Fruit fly (Drosophila melanogaster) whole organism, embryonic: Measurements from ENCODE around the gene CG43759.

ENCODE experiments used
- Antp ChIP-seq: fragments of 200-800 bp; sonication (Bioruptor generic); optimal IDR thresholded peaks from 3 replicates; lab custom pipeline; 2016; ENCODE audit warnings: missing biosample characterization, missing genetic modification characterization
- Atf3 ChIP-seq: fragments of 200-800 bp; sonication (Bioruptor generic); optimal IDR thresholded peaks from 3 replicates; lab custom pipeline; 2016; ENCODE audit warnings: missing biosample characterization, missing genetic modification characterization
- CG10209 ChIP-seq: fragments of 200-800 bp; sonication (Bioruptor generic); optimal IDR thresholded peaks from 3 replicates; lab custom pipeline; 2017; ENCODE audit warnings: missing biosample characterization, mild to moderate bottlenecking, missing genetic modification characterization, missing genetic modification reagents
- CG10274 ChIP-seq: fragments of 200-800 bp; sonication (Bioruptor generic); optimal IDR thresholded peaks from 3 replicates; lab custom pipeline; 2017; ENCODE audit warnings: missing biosample characterization, mild to moderate bottlenecking, missing genetic modification characterization
- CG12104 ChIP-seq: fragments of 200-800 bp; sonication (Bioruptor generic); optimal IDR thresholded peaks from 3 replicates; lab custom pipeline; 2016; ENCODE audit warnings: missing biosample characterization, missing genetic modification characterization
- CG13775 ChIP-seq: fragments of 200-800 bp; sonication (Bioruptor generic); optimal IDR thresholded peaks from 3 replicates; lab custom pipeline; 2017; ENCODE audit warnings: missing biosample characterization, mild to moderate bottlenecking, missing genetic modification characterization
- CG17328 ChIP-seq: fragments of 200-800 bp; sonication (Bioruptor generic); IDR thresholded peaks from 2 replicates; pipeline ENCODE4 v1.3.6; 2022; ENCODE audit warnings: missing biosample characterization, missing genetic modification characterization
- CG17361 ChIP-seq: fragments of 200-800 bp; sonication (Bioruptor generic); IDR thresholded peaks from 3 replicates; pipeline ENCODE4 v1.3.6; 2022; ENCODE audit warnings: missing biosample characterization, missing genetic modification characterization
- CG17385 ChIP-seq: fragments of 200-800 bp; sonication (Bioruptor generic); optimal IDR thresholded peaks from 3 replicates; lab custom pipeline; 2018; ENCODE audit warnings: missing biosample characterization, mild to moderate bottlenecking, missing genetic modification characterization
- CG18262 ChIP-seq: fragments of 200-800 bp; optimal IDR thresholded peaks from 3 replicates; lab custom pipeline; 2019; ENCODE audit warnings: missing biosample characterization, mild to moderate bottlenecking, missing genetic modification characterization, moderate library complexity
- CG2678 ChIP-seq: fragments of 200-800 bp; sonication (Bioruptor generic); optimal IDR thresholded peaks from 3 replicates; lab custom pipeline; 2019; ENCODE audit warnings: missing biosample characterization, mild to moderate bottlenecking, missing genetic modification characterization, moderate library complexity
- CG2712 ChIP-seq: fragments of 200-800 bp; optimal IDR thresholded peaks from 3 replicates; lab custom pipeline; 2019; ENCODE audit warnings: missing biosample characterization, mild to moderate bottlenecking, missing genetic modification characterization, moderate library complexity
- CG30403 ChIP-seq: fragments of 200-800 bp; sonication (Bioruptor generic); optimal IDR thresholded peaks from 3 replicates; lab custom pipeline; 2016; ENCODE audit warnings: missing biosample characterization, missing genetic modification characterization
- CG32532 ChIP-seq: fragments of 200-800 bp; sonication (Bioruptor generic); IDR thresholded peaks from 2 replicates; pipeline ENCODE4 v1.3.6; 2022; ENCODE audit warnings: missing biosample characterization, missing genetic modification characterization
- CG34376 ChIP-seq: fragments of 200-800 bp; sonication (Bioruptor generic); optimal IDR thresholded peaks from 2 replicates; lab custom pipeline; 2018; ENCODE audit warnings: missing biosample characterization, mild to moderate bottlenecking, missing genetic modification characterization
- CG3995 ChIP-seq: fragments of 200-800 bp; sonication (Bioruptor generic); optimal IDR thresholded peaks from 3 replicates; lab custom pipeline; 2016; ENCODE audit warnings: missing biosample characterization, missing genetic modification characterization
- CG4854 ChIP-seq: fragments of 200-800 bp; sonication (Bioruptor generic); optimal IDR thresholded peaks from 2 replicates; lab custom pipeline; 2016; ENCODE audit warnings: missing biosample characterization, missing genetic modification characterization, inconsistent platforms
- CG6175 ChIP-seq: fragments of 200-800 bp; sonication (Bioruptor generic); IDR thresholded peaks from 3 replicates; pipeline ENCODE4 v1.3.6; 2022; ENCODE audit warnings: missing biosample characterization, missing genetic modification characterization
- CG6765 ChIP-seq: fragments of 200-800 bp; sonication (Bioruptor generic); optimal IDR thresholded peaks from 3 replicates; lab custom pipeline; 2017; ENCODE audit warnings: missing biosample characterization, mild to moderate bottlenecking, missing genetic modification characterization
- CG7786 ChIP-seq: fragments of 200-800 bp; sonication (Bioruptor generic); optimal IDR thresholded peaks from 2 replicates; lab custom pipeline; 2016; ENCODE audit warnings: missing biosample characterization, missing genetic modification characterization
- CG9727 ChIP-seq: fragments of 200-800 bp; sonication (Bioruptor generic); optimal IDR thresholded peaks from 3 replicates; lab custom pipeline; 2017; ENCODE audit warnings: missing biosample characterization, mild to moderate bottlenecking, missing genetic modification characterization
- CG9932 ChIP-seq: fragments of 200-800 bp; sonication (Bioruptor generic); IDR thresholded peaks from 2 replicates; pipeline ENCODE4 v1.3.6; 2022; ENCODE audit warnings: missing biosample characterization, missing genetic modification characterization
- E2f2 ChIP-seq: fragments of 200-800 bp; sonication (Bioruptor generic); IDR thresholded peaks from 2 replicates; pipeline ENCODE4 v1.3.6; 2022; ENCODE audit warnings: missing biosample characterization, missing genetic modification characterization
- ERR ChIP-seq: fragments of 200-800 bp; sonication (Bioruptor generic); optimal IDR thresholded peaks from 2 replicates; lab custom pipeline; 2016; ENCODE audit warnings: missing biosample characterization, missing genetic modification characterization
- GATAe ChIP-seq: fragments of 200-800 bp; sonication (Bioruptor generic); conservative IDR thresholded peaks from 2 replicates; pipeline ENCODE4 v1.3.6; 2022; ENCODE audit warnings: missing biosample characterization, missing genetic modification characterization
- HHEX ChIP-seq: fragments of 200-800 bp; sonication (Bioruptor generic); optimal IDR thresholded peaks from 3 replicates; lab custom pipeline; 2017; ENCODE audit warnings: missing biosample characterization, mild to moderate bottlenecking, missing genetic modification characterization, missing genetic modification reagents
- Rfx ChIP-seq: fragments of 200-800 bp; sonication (Bioruptor generic); IDR thresholded peaks from 2 replicates; pipeline ENCODE4 v1.3.6; 2022; ENCODE audit warnings: missing biosample characterization, missing genetic modification characterization
- Xbp1 ChIP-seq: fragments of 200-800 bp; sonication (Bioruptor generic); optimal IDR thresholded peaks from 3 replicates; lab custom pipeline; 2016; ENCODE audit warnings: missing biosample characterization, mild to moderate bottlenecking, missing genetic modification characterization
- bbx ChIP-seq: fragments of 200-800 bp; sonication (Bioruptor generic); IDR thresholded peaks from 2 replicates; pipeline ENCODE4 v1.3.6; 2022; ENCODE audit warnings: missing biosample characterization, missing genetic modification characterization; ENCODE audit not compliant: partially characterized antibody
- caup ChIP-seq: fragments of 200-800 bp; sonication (Bioruptor generic); optimal IDR thresholded peaks from 3 replicates; lab custom pipeline; 2017; ENCODE audit warnings: missing biosample characterization, mild to moderate bottlenecking, missing genetic modification characterization, moderate library complexity; ENCODE audit not compliant: severe bottlenecking
- dmrt99B ChIP-seq: fragments of 200-800 bp; sonication (Bioruptor generic); optimal IDR thresholded peaks from 2 replicates; lab custom pipeline; 2018; ENCODE audit warnings: missing biosample characterization, mild to moderate bottlenecking, missing genetic modification characterization, moderate library complexity
- dpn ChIP-seq, 2 experiments: fragments of 200-800 bp; sonication (Bioruptor generic); optimal IDR thresholded peaks; 3 replicates each; lab custom pipeline; 2016; ENCODE audit warnings: missing biosample characterization in 2 of 2, missing genetic modification characterization in 2 of 2
- esg ChIP-seq: fragments of 200-800 bp; sonication (Bioruptor generic); conservative IDR thresholded peaks from 2 replicates; pipeline ENCODE4 v1.3.6; 2022; ENCODE audit warnings: missing biosample characterization, missing genetic modification characterization
- grau ChIP-seq: fragments of 200-800 bp; optimal IDR thresholded peaks from 3 replicates; lab custom pipeline; 2019; ENCODE audit warnings: missing biosample characterization, mild to moderate bottlenecking, missing genetic modification characterization, moderate library complexity
- hbn ChIP-seq: fragments of 200-800 bp; sonication (Bioruptor generic); IDR thresholded peaks from 2 replicates; pipeline ENCODE4 v1.3.6; 2022; ENCODE audit warnings: missing biosample characterization, missing genetic modification characterization; ENCODE audit not compliant: partially characterized antibody
- ind ChIP-seq: fragments of 200-800 bp; sonication (Bioruptor generic); optimal IDR thresholded peaks from 3 replicates; lab custom pipeline; 2016; ENCODE audit warnings: missing biosample characterization, missing genetic modification characterization
- jumu ChIP-seq: fragments of 200-800 bp; sonication (Bioruptor generic); optimal IDR thresholded peaks from 3 replicates; lab custom pipeline; 2016; ENCODE audit warnings: missing biosample characterization, missing genetic modification characterization
- mam ChIP-seq: fragments of 200-800 bp; sonication (Bioruptor generic); optimal IDR thresholded peaks from 3 replicates; lab custom pipeline; 2016; ENCODE audit warnings: missing biosample characterization, missing genetic modification characterization
- nerfin-1 ChIP-seq: fragments of 200-800 bp; sonication (Bioruptor generic); optimal IDR thresholded peaks from 3 replicates; lab custom pipeline; 2019; ENCODE audit warnings: missing biosample characterization, mild to moderate bottlenecking, missing genetic modification characterization, moderate library complexity
- nmo ChIP-seq: fragments of 200-800 bp; sonication (Bioruptor generic); optimal IDR thresholded peaks from 2 replicates; lab custom pipeline; 2018; ENCODE audit warnings: missing biosample characterization, mild to moderate bottlenecking, missing genetic modification characterization, moderate library complexity
- pb ChIP-seq: fragments of 200-800 bp; sonication (Bioruptor generic); optimal IDR thresholded peaks from 3 replicates; lab custom pipeline; 2016; ENCODE audit warnings: missing biosample characterization, missing genetic modification characterization
- pnt ChIP-seq: fragments of 200-800 bp; sonication (Bioruptor generic); optimal IDR thresholded peaks from 3 replicates; lab custom pipeline; 2016; ENCODE audit warnings: missing biosample characterization, missing genetic modification characterization
- pum ChIP-seq: fragments of 200-800 bp; sonication (Bioruptor generic); optimal IDR thresholded peaks from 2 replicates; lab custom pipeline; 2016; ENCODE audit warnings: missing biosample characterization, missing genetic modification characterization
- row ChIP-seq: fragments of 200-800 bp; sonication (Bioruptor generic); IDR thresholded peaks from 3 replicates; pipeline ENCODE4 v1.3.6; 2022; ENCODE audit warnings: missing biosample characterization, missing genetic modification characterization
- sob ChIP-seq: fragments of 200-800 bp; sonication (Bioruptor generic); IDR thresholded peaks from 2 replicates; pipeline ENCODE4 v1.3.6; 2022; ENCODE audit warnings: missing biosample characterization, missing genetic modification characterization
- sqz ChIP-seq: fragments of 200-800 bp; sonication (Bioruptor generic); optimal IDR thresholded peaks from 3 replicates; lab custom pipeline; 2018; ENCODE audit warnings: missing biosample characterization, mild to moderate bottlenecking, missing genetic modification characterization
- sr ChIP-seq: fragments of 200-800 bp; sonication (Bioruptor generic); IDR thresholded peaks from 3 replicates; pipeline ENCODE4 v1.3.6; 2022; ENCODE audit warnings: missing biosample characterization, missing genetic modification characterization
- twi ChIP-seq: fragments of 200-800 bp; optimal IDR thresholded peaks from 2 replicates; lab custom pipeline; 2019; ENCODE audit warnings: missing biosample characterization, mild to moderate bottlenecking, missing genetic modification characterization, moderate library complexity
- vvl ChIP-seq: fragments of 200-800 bp; sonication (Bioruptor generic); IDR thresholded peaks from 2 replicates; pipeline ENCODE4 v1.3.6; 2022; ENCODE audit warnings: missing biosample characterization, missing genetic modification characterization

The CG43759 gene

DNA sequence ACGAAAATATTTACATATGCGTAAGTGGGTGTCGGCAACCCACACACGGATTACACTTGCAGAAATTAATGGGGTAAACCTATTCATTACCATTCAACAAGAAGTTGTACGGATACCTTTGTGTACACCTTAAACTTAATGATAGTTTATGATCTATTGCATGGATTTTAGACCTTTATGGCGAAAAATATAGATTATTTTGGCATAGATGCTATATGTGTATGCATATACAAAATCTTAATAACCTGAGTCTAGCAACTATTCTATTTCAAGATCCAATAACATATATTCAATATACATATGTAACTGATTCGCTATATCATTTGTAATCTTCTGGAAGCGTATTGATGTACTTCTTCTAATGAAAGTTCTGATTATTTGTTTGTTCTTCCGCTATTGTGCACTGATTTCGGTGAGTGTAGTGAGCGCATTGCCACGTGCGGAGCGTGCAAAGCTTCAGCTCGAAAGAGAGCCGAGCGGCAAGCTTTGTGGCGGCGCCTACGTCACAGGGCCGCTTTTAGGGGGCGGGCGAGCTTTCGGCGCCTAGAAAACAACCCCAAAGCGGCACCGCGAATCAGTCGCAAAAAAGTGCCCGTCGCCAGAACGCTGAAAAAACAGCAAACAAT lies 30.2 kb upstream of the CG43759 start, which contains the start of gene CG7378 (continued):
- TF ChIP-seq CG9727 (GFP tag; lab: Kevin White, UChicago) (peak; percentile 79), dmrt99B (tag; lab: Kevin White, UChicago) (peak; percentile 56), sr (GFP tag; lab: Robert Waterston, UW) (0 out of 3 replicates have a peak, but pooled peaks have one; percentile 13), Atf3 (GFP tag; lab: Kevin White, UChicago) (no peak), row (peak; percentile 48; the same call in 2 of the 3 replicates), vvl (GFP tag; lab: Robert Waterston, UW) (peak; percentile 53; the same call in 1 of the 2 replicates), pb (GFP tag; lab: Kevin White, UChicago) (peak; percentile 8), pum (GFP tag; lab: Kevin White, UChicago) (peak; percentile 32), mam (GFP tag; lab: Kevin White, UChicago) (peak; percentile 72), CG3995 (no peak), CG2678 (tag; lab: Kevin White, UChicago) (peak; percentile 71), CG18262 (tag; lab: Kevin White, UChicago) (peak; percentile 23), CG6175 (0 out of 3 replicates have a peak, but pooled peaks have one; percentile 25), sqz (GFP tag; lab: Kevin White, UChicago) (peak; percentile 30), dpn (GFP tag; optimal IDR thresholded peaks at IDR 0.05; lab: Kevin White, UChicago) (peak; percentile 8 to 60), nerfin-1 (tag; lab: Kevin White, UChicago) (peak; percentile 19), CG12104 (peak; percentile 33), CG9932 (GFP tag; lab: Robert Waterston, UW) (peak; percentile 51; the same call in 1 of the 2 replicates), Antp (GFP tag; lab: Kevin White, UChicago) (peak; percentile 22), Rfx (GFP tag; lab: Robert Waterston, UW) (peak; percentile 56), CG34376 (GFP tag; lab: Kevin White, UChicago) (peak; percentile 26), sob (GFP tag; lab: Robert Waterston, UW) (0 out of 2 replicates have a peak, but pooled peaks have one; percentile 8), CG13775 (GFP tag; lab: Kevin White, UChicago) (peak; percentile 54), CG17328 (no peak), hbn (GFP tag; lab: Robert Waterston, UW) (no peak), HHEX (peak; percentile 47), CG6765 (GFP tag; lab: Kevin White, UChicago) (peak; percentile 26), pnt (GFP tag; lab: Kevin White, UChicago) (peak; percentile 40), twi (tag; lab: Kevin White, UChicago) (no peak), esg (GFP tag; lab: Robert Waterston, UW) (0 out of 2 replicates have a peak, but pooled peaks have one; percentile 22), Xbp1 (GFP tag; lab: Kevin White, UChicago) (peak; percentile 21), ind (GFP tag; lab: Kevin White, UChicago) (peak; percentile 32), ERR (GFP tag; lab: Kevin White, UChicago) (no peak), CG30403 (GFP tag; lab: Kevin White, UChicago) (peak; percentile 54), CG10274 (GFP tag; lab: Kevin White, UChicago) (peak; percentile 48), GATAe (GFP tag; lab: Robert Waterston, UW) (no peak), CG2712 (tag; lab: Kevin White, UChicago) (peak; percentile 24), grau (peak; percentile 40), nmo (GFP tag; lab: Kevin White, UChicago) (peak; percentile 49), E2f2 (GFP tag; lab: Robert Waterston, UW) (0 out of 2 replicates have a peak, but pooled peaks have one; percentile 7), bbx (GFP tag; lab: Robert Waterston, UW) (no peak), CG7786 (peak; percentile 4), CG4854 (GFP tag; lab: Kevin White, UChicago) (peak; percentile 16), CG17361 (GFP tag; lab: Robert Waterston, UW) (peak; percentile 75), jumu (peak; percentile 39), CG10209 (GFP tag; lab: Kevin White, UChicago) (peak; percentile 36), caup (GFP tag; lab: Kevin White, UChicago) (peak; percentile 40), CG17385 (GFP tag; lab: Kevin White, UChicago) (peak; percentile 8), CG32532 (GFP tag; lab: Robert Waterston, UW) (peak; percentile 27; the same call in 1 of the 2 replicates)
